Fruit fly (Drosophila melanogaster): ENCODE results near the gene CG8132.

Gene CG8132

DNA sequence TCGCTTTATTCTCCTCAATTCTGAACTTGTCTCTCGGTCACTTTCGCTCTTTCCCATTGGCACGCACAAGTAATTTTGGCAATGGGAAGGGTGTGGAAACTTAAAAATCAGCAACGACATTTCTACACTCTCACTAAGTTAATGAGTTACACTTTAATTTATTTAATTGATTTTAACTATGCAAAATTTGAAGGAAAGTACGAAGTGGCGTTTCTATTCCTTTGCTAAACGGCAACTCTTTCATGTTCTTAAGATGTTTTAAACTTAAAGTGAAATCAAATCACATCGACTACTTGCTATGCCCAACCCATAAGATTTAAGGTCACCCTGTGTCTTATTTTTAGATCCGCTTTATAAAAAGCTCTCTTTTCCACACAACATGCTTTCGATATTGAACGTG lies 30.9 kb upstream of the CG8132 start (continued):
- TF ChIP-seq bab2 (GFP tag; optimal IDR thresholded peaks at IDR 0.05) (peak; percentile 17), Ravus (GFP tag; IDR thresholded peaks at IDR 0.05) (no peak), CG17802 (tag; optimal IDR thresholded peaks at IDR 0.05) (no peak), CG3726 (GFP tag; IDR thresholded peaks at IDR 0.05) (no peak), ci (GFP tag; IDR thresholded peaks at IDR 0.05) (0 out of 3 replicates have a peak, but pooled peaks have one; percentile 46), CG2116 (GFP tag; optimal IDR thresholded peaks at IDR 0.05) (no peak), en (GFP tag; optimal IDR thresholded peaks at IDR 0.05) (no peak), Scr (GFP tag; IDR thresholded peaks at IDR 0.05; ENCODE audit: partially characterized antibody) (no peak), CG6683 (GFP tag; optimal IDR thresholded peaks at IDR 0.05) (no peak), tgo (GFP tag; IDR thresholded peaks at IDR 0.05) (peak; percentile 64; the same call in 2 of the 3 replicates), CG15269 (tag; optimal IDR thresholded peaks at IDR 0.05) (peak; percentile 81), CG17361 (GFP tag; IDR thresholded peaks at IDR 0.05) (peak; percentile 42; the same call in 1 of the 3 replicates), CG4707 (GFP tag; optimal IDR thresholded peaks at IDR 0.05) (no peak), CG17186 (GFP tag; optimal IDR thresholded peaks at IDR 0.05) (no peak), Nf-YA (GFP tag; IDR thresholded peaks at IDR 0.05) (no peak), Jarid2 (GFP tag; optimal IDR thresholded peaks at IDR 0.05) (no peak), D19B (GFP tag; optimal IDR thresholded peaks at IDR 0.05) (peak; percentile 34), Tbp (GFP tag; optimal IDR thresholded peaks at IDR 0.05) (no peak), ash1 (GFP tag; optimal IDR thresholded peaks at IDR 0.05) (no peak), CG9727 (GFP tag; optimal IDR thresholded peaks at IDR 0.05) (peak; percentile 15), CG2712 (tag; optimal IDR thresholded peaks at IDR 0.05) (peak; percentile 45), CG11695 (GFP tag; IDR thresholded peaks at IDR 0.05) (peak; percentile 58; the same call in 1 of the 3 replicates), CG1603 (tag; optimal IDR thresholded peaks at IDR 0.05) (no peak), CG32772 (GFP tag; IDR thresholded peaks at IDR 0.05) (peak; percentile 44; the same call in 1 of the 2 replicates), dpn (GFP tag; optimal IDR thresholded peaks at IDR 0.05) (peak; percentile 53 to 64), sug (tag; optimal IDR thresholded peaks at IDR 0.05) (peak; percentile 49), NC2α (GFP tag; optimal IDR thresholded peaks at IDR 0.05) (no peak), sr (GFP tag; IDR thresholded peaks at IDR 0.05) (no peak), CG1792 (GFP tag; optimal IDR thresholded peaks at IDR 0.05) (peak; percentile 18), Opbp (GFP tag; IDR thresholded peaks at IDR 0.05; ENCODE audit: partially characterized antibody) (no peak), nmo (GFP tag; optimal IDR thresholded peaks at IDR 0.05) (no peak), CG32767 (GFP tag; IDR thresholded peaks at IDR 0.05) (0 out of 2 replicates have a peak, but pooled peaks have one; percentile 34), zen (tag; optimal IDR thresholded peaks at IDR 0.05) (no peak), bigmax (GFP tag; optimal IDR thresholded peaks at IDR 0.05) (no peak), Dfd (GFP tag; optimal IDR thresholded peaks at IDR 0.05) (no peak), ap (GFP tag; IDR thresholded peaks at IDR 0.05) (no peak), CG12299 (tag; optimal IDR thresholded peaks at IDR 0.05) (no peak), CG11504 (tag; optimal IDR thresholded peaks at IDR 0.05) (peak; percentile 72), CG7372 (GFP tag; IDR thresholded peaks at IDR 0.05) (0 out of 2 replicates have a peak, but pooled peaks have one; percentile 38), CG10431 (GFP tag; optimal IDR thresholded peaks at IDR 0.05) (no peak), gfzf (GFP tag; optimal IDR thresholded peaks at IDR 0.05) (no peak), sisA (GFP tag; IDR thresholded peaks at IDR 0.05) (peak; percentile 50), ewg (GFP tag; optimal IDR thresholded peaks at IDR 0.05) (no peak), lab (GFP tag; optimal IDR thresholded peaks at IDR 0.05) (peak; percentile 73), Pdp1 (GFP tag; optimal IDR thresholded peaks at IDR 0.05) (peak; percentile 28 to 49), dmrt99B (tag; optimal IDR thresholded peaks at IDR 0.05) (peak; percentile 68), YL-1 (GFP tag; optimal IDR thresholded peaks at IDR 0.05) (peak; percentile 6), CG17612 (GFP tag; IDR thresholded peaks at IDR 0.05) (no peak), pnt (GFP tag; optimal IDR thresholded peaks at IDR 0.05) (no peak), Hr51 (GFP tag; optimal IDR thresholded peaks at IDR 0.05) (peak in 1 of 2 experiments; percentile 84)
